Worm (Caenorhabditis elegans) whole organism, L4 larva: ENCODE measurements around the gene str-214.

Source experiments
- D1046.2 ChIP-seq: fragments of 200-800 bp; sonication (Bioruptor generic); IDR thresholded peaks from 2 replicates; pipeline ENCODE4 v1.3.6; 2022; ENCODE audit warnings: missing genetic modification characterization, missing compliant biosample characterization
- F10B5.3 ChIP-seq: sonication (generic microtip); optimal IDR thresholded peaks from 2 replicates; lab custom pipeline; 2016; ENCODE audit warnings: mild to moderate bottlenecking, missing genetic modification characterization, missing compliant biosample characterization
- F26F4.8 ChIP-seq: fragments of 200-800 bp; sonication (Bioruptor generic); conservative IDR thresholded peaks from 2 replicates; pipeline ENCODE4 v1.3.6; 2022; ENCODE audit warnings: missing genetic modification characterization, missing compliant biosample characterization
- F37D6.2 ChIP-seq: sonication (generic microtip); optimal IDR thresholded peaks from 2 replicates; lab custom pipeline; 2016; ENCODE audit warnings: mild to moderate bottlenecking, missing genetic modification characterization, missing compliant biosample characterization
- F44E2.7 ChIP-seq: fragments of 200-800 bp; sonication (Bioruptor generic); IDR thresholded peaks from 2 replicates; pipeline ENCODE4 v2.1.2; 2022; ENCODE audit warnings: missing genetic modification characterization, missing compliant biosample characterization
- F49E8.2 ChIP-seq: sonication (generic microtip); optimal IDR thresholded peaks from 2 replicates; lab custom pipeline; 2016; ENCODE audit warnings: missing compliant biosample characterization, mild to moderate bottlenecking, missing genetic modification characterization, borderline replicate concordance
- T20F7.1 ChIP-seq: fragments of 200-800 bp; sonication (Bioruptor generic); optimal IDR thresholded peaks from 2 replicates; lab custom pipeline; 2018; ENCODE audit warnings: mild to moderate bottlenecking, missing genetic modification characterization, missing compliant biosample characterization
- Y48G9A.11 ChIP-seq: fragments of 200-800 bp; sonication (Bioruptor generic); IDR thresholded peaks from 2 replicates; pipeline ENCODE4 v1.3.6; 2022; ENCODE audit warnings: missing genetic modification reagents, missing genetic modification characterization, missing compliant biosample characterization
- Y75B8A.6 ChIP-seq: fragments of 200-800 bp; sonication (Bioruptor generic); IDR thresholded peaks from 2 replicates; pipeline ENCODE4 v1.3.6; 2022; ENCODE audit warnings: missing genetic modification reagents, missing genetic modification characterization, missing compliant biosample characterization
- aha-1 ChIP-seq: fragments of 150-350 bp; peaks from one replicate; lab custom pipeline; 2014; ENCODE audit warnings: missing biosample characterization, missing genetic modification characterization
- aly-2 ChIP-seq: sonication (generic microtip); optimal IDR thresholded peaks from 2 replicates; lab custom pipeline; 2018; ENCODE audit warnings: missing biosample characterization, missing genetic modification characterization
- ceh-44 ChIP-seq: fragments of 200-800 bp; sonication (Bioruptor generic); IDR thresholded peaks from 2 replicates; pipeline ENCODE4 v1.3.6; 2022; ENCODE audit warnings: missing genetic modification reagents, missing genetic modification characterization, missing compliant biosample characterization
- ces-1 ChIP-seq: fragments of 150-350 bp; sonication (generic microtip); optimal IDR thresholded peaks from 4 replicates; lab custom pipeline; 2014; ENCODE audit warnings: missing biosample characterization, missing genetic modification reagents, missing genetic modification characterization
- cey-2 ChIP-seq: sonication (generic microtip); optimal IDR thresholded peaks from 3 replicates; lab custom pipeline; 2017; ENCODE audit warnings: missing genetic modification characterization, mild to moderate bottlenecking, missing compliant biosample characterization, antibody characterized with exemption, borderline replicate concordance; ENCODE audit not compliant: insufficient read depth
- daf-12 ChIP-seq: fragments of 150-350 bp; optimal IDR thresholded peaks from 2 replicates; lab custom pipeline; 2014; ENCODE audit warnings: missing biosample characterization, missing genetic modification reagents, missing genetic modification characterization
- daf-8 ChIP-seq: fragments of 200-800 bp; sonication (Bioruptor generic); IDR thresholded peaks from 2 replicates; pipeline ENCODE4 v1.3.6; 2022; ENCODE audit warnings: missing genetic modification characterization, missing compliant biosample characterization
- dmd-6 ChIP-seq: fragments of 200-800 bp; sonication (Bioruptor generic); IDR thresholded peaks from 2 replicates; pipeline ENCODE4 v1.3.6; 2022; ENCODE audit warnings: missing genetic modification reagents, missing genetic modification characterization, missing compliant biosample characterization
- dmd-9 ChIP-seq: fragments of 200-800 bp; sonication (Bioruptor generic); IDR thresholded peaks from 2 replicates; pipeline ENCODE4 v1.3.6; 2022; ENCODE audit warnings: missing genetic modification reagents, missing genetic modification characterization, missing compliant biosample characterization
- fkh-10 ChIP-seq: fragments of 150-350 bp; optimal IDR thresholded peaks from 2 replicates; lab custom pipeline; 2014; ENCODE audit warnings: missing biosample characterization, missing genetic modification reagents, missing genetic modification characterization
- hlh-30 ChIP-seq: sonication (generic microtip); optimal IDR thresholded peaks from 2 replicates; lab custom pipeline; 2017; ENCODE audit warnings: antibody characterized with exemption, mild to moderate bottlenecking, missing genetic modification characterization, missing compliant biosample characterization; ENCODE audit not compliant: insufficient read depth
- lin-15B ChIP-seq: fragments of 150-350 bp; sonication (generic microtip); optimal IDR thresholded peaks from 3 replicates; lab custom pipeline; 2014; ENCODE audit warnings: missing biosample characterization, missing genetic modification characterization
- lin-39 ChIP-seq: fragments of 150-350 bp; optimal IDR thresholded peaks from 2 replicates; lab custom pipeline; 2014; ENCODE audit warnings: missing biosample characterization, missing genetic modification reagents, missing genetic modification characterization
- mdl-1 ChIP-seq, 2 experiments: fragments of 150-350 bp in 1 of 2; sonication (generic microtip) in 1 of 2; optimal IDR thresholded peaks; 2 replicates each; lab custom pipeline; 2014 to 2017; ENCODE audit warnings: missing biosample characterization in 2 of 2, missing genetic modification characterization in 2 of 2
- mep-1 ChIP-seq: fragments of 150-350 bp; sonication (generic microtip); optimal IDR thresholded peaks from 3 replicates; lab custom pipeline; 2014; ENCODE audit warnings: missing biosample characterization, missing genetic modification characterization
- mxl-3 ChIP-seq: fragments of 200-800 bp; sonication (Bioruptor generic); optimal IDR thresholded peaks from 2 replicates; lab custom pipeline; 2018; ENCODE audit warnings: mild to moderate bottlenecking, missing genetic modification characterization, missing compliant biosample characterization
- nhr-102 ChIP-seq: sonication (generic microtip); optimal IDR thresholded peaks from 2 replicates; lab custom pipeline; 2016; ENCODE audit warnings: mild to moderate bottlenecking, missing genetic modification characterization, moderate library complexity, missing compliant biosample characterization
- nhr-237 ChIP-seq: sonication (generic microtip); optimal IDR thresholded peaks from 2 replicates; lab custom pipeline; 2017; ENCODE audit warnings: missing biosample characterization, missing genetic modification characterization
- nhr-28 ChIP-seq: fragments of 150-350 bp; optimal IDR thresholded peaks from 2 replicates; lab custom pipeline; 2014; ENCODE audit warnings: missing biosample characterization, missing genetic modification characterization
- nhr-76 ChIP-seq: fragments of 150-350 bp; optimal IDR thresholded peaks from 2 replicates; lab custom pipeline; 2014; ENCODE audit warnings: missing biosample characterization, missing genetic modification characterization
- php-3 ChIP-seq: fragments of 200-800 bp; sonication (Bioruptor generic); IDR thresholded peaks from 2 replicates; pipeline ENCODE4 v1.3.6; 2022; ENCODE audit warnings: missing genetic modification reagents, missing genetic modification characterization, missing compliant biosample characterization
- rbr-2 ChIP-seq: sonication (generic microtip); optimal IDR thresholded peaks from 2 replicates; lab custom pipeline; 2016; ENCODE audit warnings: missing genotype, missing genetic modification characterization, missing compliant biosample characterization
- sdz-12 ChIP-seq: fragments of 200-800 bp; sonication (Bioruptor generic); optimal IDR thresholded peaks from 2 replicates; lab custom pipeline; 2018; ENCODE audit warnings: mild to moderate bottlenecking, missing genetic modification characterization, missing compliant biosample characterization
- set-16 ChIP-seq: fragments of 200-800 bp; sonication (Bioruptor generic); IDR thresholded peaks from 2 replicates; pipeline ENCODE4 v1.3.6; 2022; ENCODE audit warnings: missing genetic modification reagents, missing genetic modification characterization, missing compliant biosample characterization
- snpc-4 ChIP-seq: fragments of 150-350 bp; optimal IDR thresholded peaks from 2 replicates; lab custom pipeline; 2014; ENCODE audit warnings: missing biosample characterization, missing genetic modification characterization
- zag-1 ChIP-seq: fragments of 150-350 bp; optimal IDR thresholded peaks from 2 replicates; lab custom pipeline; 2014; ENCODE audit warnings: missing biosample characterization, missing genetic modification characterization
- zfp-3 ChIP-seq: fragments of 200-800 bp; sonication (Bioruptor generic); conservative IDR thresholded peaks from 2 replicates; pipeline ENCODE4 v1.3.6; 2022; ENCODE audit warnings: missing genetic modification reagents, missing genetic modification characterization, missing compliant biosample characterization
- zip-2 ChIP-seq: fragments of 150-350 bp; optimal IDR thresholded peaks from 2 replicates; lab custom pipeline; 2014; ENCODE audit warnings: missing biosample characterization, missing genetic modification characterization

The str-214 gene

DNA sequence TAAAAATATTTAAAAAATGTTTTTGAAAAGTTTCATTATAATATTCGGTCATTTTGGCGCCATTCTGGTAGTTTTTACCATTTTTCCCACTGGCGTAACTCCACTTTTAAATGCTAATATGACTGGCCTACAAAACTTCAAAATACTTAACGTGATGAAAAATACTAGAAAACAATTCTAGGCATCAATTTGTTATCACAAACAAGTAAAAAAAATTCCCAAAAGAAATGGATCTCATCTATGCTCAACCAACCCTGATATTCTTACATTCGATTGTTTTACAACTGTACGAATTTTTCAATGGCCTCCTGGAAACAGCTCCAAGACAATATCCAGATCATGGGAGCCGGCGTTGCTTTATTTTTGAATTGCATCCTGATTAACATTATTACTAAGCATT, at the start of gene str-214:
Gene str-214 (plus strand): TSS at position 301 of the 400 bp plus-strand sequence.
- TF ChIP-seq snpc-4 (tag; lab: Kevin White, UChicago) = no peak

DNA sequence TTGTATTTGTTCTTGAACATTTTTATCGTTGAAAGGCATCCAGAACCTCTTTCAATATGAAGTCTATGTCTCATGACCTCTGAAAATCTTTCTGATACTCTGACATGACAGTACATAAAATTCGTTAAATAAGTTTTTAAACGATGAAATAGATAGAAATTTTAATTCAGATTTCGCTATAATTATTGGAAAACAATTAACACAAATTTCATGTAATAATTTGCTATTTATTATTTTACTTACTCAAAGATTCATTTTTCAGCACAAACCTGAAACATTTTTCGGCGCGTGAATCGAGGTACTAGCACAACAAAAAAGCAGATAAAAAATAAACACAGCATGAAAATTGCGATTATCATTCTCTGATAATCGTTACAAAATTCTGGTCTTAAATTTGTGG, 48.6 kb upstream of the str-214 start, which contains the start of gene T13F3.4:
Gene T13F3.4 (minus strand): TSS at position 101 of the 400 bp plus-strand sequence.
- TF ChIP-seq Y75B8A.6 (GFP tag; lab: Robert Waterston, UW) (no peak), zip-2 (tag; lab: Kevin White, UChicago) (no peak), aha-1 (tag; lab: Kevin White, UChicago) (no peak), D1046.2 (no peak), php-3 (no peak), ces-1 (GFP tag; lab: Kevin White, UChicago) (no peak), zag-1 (no peak), dmd-9 (no peak), hlh-30 (tag; lab: Kevin White, UChicago) (no peak), F44E2.7 (GFP tag; lab: Robert Waterston, UW) (no peak), sdz-12 (GFP tag; lab: Kevin White, UChicago) (no peak), F37D6.2 (no peak), fkh-10 (GFP tag; lab: Kevin White, UChicago) (no peak), aly-2 (tag; lab: Kevin White, UChicago) (no peak), nhr-102 (tag; lab: Kevin White, UChicago) (no peak), daf-8 (GFP tag; lab: Robert Waterston, UW) (no peak), F49E8.2 (tag; lab: Kevin White, UChicago) (no peak), F10B5.3 (no peak)
- TF ChIP-seq, all 104 proteins: peak for 0

DNA sequence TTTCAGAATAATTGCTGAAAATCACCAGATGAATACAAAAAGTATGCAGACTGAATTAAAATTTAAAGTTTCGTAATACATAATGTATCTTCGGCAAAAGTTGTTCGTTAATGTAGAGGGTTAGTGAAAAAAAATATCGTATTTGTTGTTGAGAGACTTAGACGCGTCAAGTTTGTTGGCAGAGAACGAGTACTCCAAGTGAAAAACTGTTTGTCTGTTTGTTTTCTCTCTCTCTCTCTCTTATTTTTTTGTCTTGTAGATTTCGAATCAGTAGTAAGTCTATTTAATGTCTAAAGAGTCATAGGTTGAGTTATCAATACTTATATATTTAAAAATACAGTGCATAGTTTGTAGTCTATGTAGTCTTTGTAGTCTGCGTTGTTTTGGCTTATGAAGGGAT, 45.5 kb upstream of the str-214 start, which contains the start of the genes fbxa-2 and T13F3.8:
Gene fbxa-2 (minus strand): TSS at position 101 of the 400 bp plus-strand sequence.
Gene T13F3.8 (plus strand): TSS at position 245 of the 400 bp plus-strand sequence.
- TF ChIP-seq Y48G9A.11 (GFP tag; lab: Robert Waterston, UW) (no peak), T20F7.1 (GFP tag; lab: Kevin White, UChicago) (no peak), nhr-237 (tag; lab: Kevin White, UChicago) (no peak), mxl-3 (GFP tag; lab: Kevin White, UChicago) (no peak), mep-1 (tag; lab: Kevin White, UChicago) (no peak), dmd-6 (GFP tag; lab: Robert Waterston, UW) (no peak), zfp-3 (GFP tag; lab: Robert Waterston, UW) (0 out of 2 replicates have a peak, but pooled peaks have one; percentile 15), ces-1 (GFP tag; lab: Kevin White, UChicago) (no peak), ceh-44 (GFP tag; lab: Robert Waterston, UW) (no peak), daf-8 (GFP tag; lab: Robert Waterston, UW) (no peak), nhr-28 (peak; percentile 39)

DNA sequence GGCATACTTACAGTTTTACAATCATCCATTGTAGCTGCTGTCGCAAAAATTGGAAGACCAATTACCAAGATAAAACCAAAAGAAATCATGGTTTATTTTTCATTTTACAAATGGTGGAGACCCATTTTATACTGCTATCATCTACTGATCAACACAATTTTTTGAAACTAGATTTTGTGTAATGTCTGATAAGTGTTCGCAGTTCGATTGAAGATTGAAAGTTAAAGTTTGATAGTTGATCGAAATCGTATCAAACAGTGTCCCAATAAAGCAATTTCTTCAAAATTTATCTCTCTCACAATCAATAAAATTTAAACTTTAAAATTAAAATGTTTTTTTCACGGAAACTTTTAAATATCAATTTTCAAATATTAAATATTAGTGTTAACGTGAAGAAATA, 44.0 kb upstream of the str-214 start, which contains the start of gene T13F3.6:
Gene T13F3.6 (minus strand): TSS at position 101 of the 400 bp plus-strand sequence.
- no peak for TF ChIP-seq nhr-76 (tag; lab: Kevin White, UChicago)
- TF ChIP-seq F26F4.8 (GFP tag; lab: Robert Waterston, UW) = no peak
- no peak for TF ChIP-seq lin-39 (tag; lab: Kevin White, UChicago)
- no peak for TF ChIP-seq lin-15B (tag; lab: Kevin White, UChicago)
- TF ChIP-seq ces-1 (GFP tag; lab: Kevin White, UChicago) = no peak
- TF ChIP-seq daf-12 (tag; lab: Kevin White, UChicago) = no peak
- TF ChIP-seq zag-1 = no peak
- TF ChIP-seq zip-2 (tag; lab: Kevin White, UChicago) = no peak
- TF ChIP-seq rbr-2 (tag; lab: Kevin White, UChicago) = no peak
- TF ChIP-seq, all 104 proteins: peak for 0

DNA sequence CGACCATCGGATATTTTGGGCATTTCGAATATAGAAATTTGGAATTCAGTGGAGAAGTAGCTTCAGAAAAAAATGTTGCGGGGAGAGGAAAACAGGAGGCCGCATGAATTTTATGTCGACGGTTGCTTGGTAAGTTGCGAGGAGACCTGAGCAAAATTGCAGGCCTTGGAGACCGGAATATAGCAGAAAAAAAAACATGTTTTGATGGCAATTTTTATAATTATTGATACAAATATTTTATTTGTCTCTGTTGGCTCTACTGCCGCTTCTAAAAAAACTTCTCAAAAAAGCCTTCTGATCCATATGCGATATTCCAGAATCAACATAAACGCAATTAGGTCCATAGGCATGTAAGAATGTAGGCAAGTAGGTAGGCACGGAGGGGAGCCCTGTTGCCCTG, 39.8 kb upstream of the str-214 start, which contains the start of gene pacl-1:
Gene pacl-1 (minus strand): TSS at position 101 of the 400 bp plus-strand sequence.
- no peak for TF ChIP-seq set-16 (GFP tag; lab: Robert Waterston, UW)
- TF ChIP-seq lin-15B (tag; lab: Kevin White, UChicago) = no peak
- TF ChIP-seq cey-2 (tag; lab: Kevin White, UChicago) = no peak
- TF ChIP-seq T20F7.1 (GFP tag; lab: Kevin White, UChicago) = no peak
- TF ChIP-seq mdl-1 (tag; optimal IDR thresholded peaks at IDR 0.05; lab: Kevin White, UChicago) = no peak
- TF ChIP-seq F49E8.2 (tag; lab: Kevin White, UChicago) = no peak
- TF ChIP-seq, all 104 proteins: peak for 0
